Worm (Caenorhabditis elegans) whole organism, L3 larva: ENCODE results near the gene gpc-1.

Experiments used
- ZK546.5 ChIP-seq: sonication (generic microtip); optimal IDR thresholded peaks from 2 replicates; lab custom pipeline; 2017; ENCODE audit warnings: missing biosample characterization, missing genetic modification characterization
- aly-2 ChIP-seq: fragments of 150-350 bp; optimal IDR thresholded peaks from 2 replicates; lab custom pipeline; 2014; ENCODE audit warnings: missing biosample characterization, missing genetic modification characterization
- ceh-16 ChIP-seq: sonication (generic microtip); optimal IDR thresholded peaks from 2 replicates; lab custom pipeline; 2017; ENCODE audit warnings: missing biosample characterization, missing genetic modification characterization
- ceh-28 ChIP-seq: fragments of 150-350 bp; optimal IDR thresholded peaks from 2 replicates; lab custom pipeline; 2014; ENCODE audit warnings: missing biosample characterization, missing genetic modification reagents, missing genetic modification characterization
- ceh-82 ChIP-seq: fragments of 150-350 bp; optimal IDR thresholded peaks from 2 replicates; lab custom pipeline; 2014; ENCODE audit warnings: missing biosample characterization, missing genetic modification characterization
- egl-27 ChIP-seq: sonication (generic microtip); optimal IDR thresholded peaks from 4 replicates; lab custom pipeline; 2017; ENCODE audit warnings: missing biosample characterization, missing genetic modification reagents, missing genetic modification characterization
- elt-1 ChIP-seq: fragments of 150-350 bp; optimal IDR thresholded peaks from 2 replicates; lab custom pipeline; 2014; ENCODE audit warnings: missing biosample characterization, missing genetic modification characterization
- elt-2 ChIP-seq: sonication (generic microtip); optimal IDR thresholded peaks from 2 replicates; lab custom pipeline; 2016; ENCODE audit warnings: missing genetic modification reagents, mild to moderate bottlenecking, missing genetic modification characterization, missing compliant biosample characterization
- elt-3 ChIP-seq, 3 experiments: fragments of 150-350 bp in 1 of 3; sonication (generic microtip) in 2 of 3; optimal IDR thresholded peaks; 2 replicates in 2 of 3; 4 replicates in 1 of 3; lab custom pipeline; 2014 to 2017; ENCODE audit warnings: missing biosample characterization in 3 of 3, missing genetic modification characterization in 3 of 3
- fkh-10 ChIP-seq: sonication (generic microtip); optimal IDR thresholded peaks from 2 replicates; lab custom pipeline; 2017; ENCODE audit warnings: missing biosample characterization, missing genetic modification reagents, missing genetic modification characterization
- hmg-11 ChIP-seq: sonication (generic microtip); optimal IDR thresholded peaks from 2 replicates; lab custom pipeline; 2016; ENCODE audit warnings: missing genetic modification characterization, missing compliant biosample characterization
- jun-1 ChIP-seq: fragments of 150-350 bp; optimal IDR thresholded peaks from 2 replicates; lab custom pipeline; 2014; ENCODE audit warnings: missing biosample characterization, missing genetic modification reagents, missing genetic modification characterization
- lin-15B ChIP-seq: fragments of 150-350 bp; optimal IDR thresholded peaks from 2 replicates; lab custom pipeline; 2014; ENCODE audit warnings: missing biosample characterization, missing genetic modification characterization
- lin-39 ChIP-seq: fragments of 150-350 bp; optimal IDR thresholded peaks from 2 replicates; lab custom pipeline; 2018; ENCODE audit warnings: missing biosample characterization, missing genetic modification reagents, missing genetic modification characterization
- lsy-12 ChIP-seq: sonication (generic microtip); optimal IDR thresholded peaks from 2 replicates; lab custom pipeline; 2016; ENCODE audit warnings: mild to moderate bottlenecking, missing genetic modification characterization, missing compliant biosample characterization
- nfya-1 ChIP-seq: sonication (generic microtip); optimal IDR thresholded peaks from 2 replicates; lab custom pipeline; 2017; ENCODE audit warnings: missing genetic modification characterization, mild to moderate bottlenecking, missing compliant biosample characterization, antibody characterized with exemption, moderate library complexity; ENCODE audit not compliant: insufficient read depth
- nhr-12 ChIP-seq: fragments of 150-350 bp; optimal IDR thresholded peaks from 2 replicates; lab custom pipeline; 2014; ENCODE audit warnings: missing biosample characterization, missing genetic modification characterization
- nhr-23 ChIP-seq: fragments of 150-350 bp; optimal IDR thresholded peaks from 2 replicates; lab custom pipeline; 2014; ENCODE audit warnings: missing biosample characterization, missing genetic modification reagents, missing genetic modification characterization
- nhr-25 ChIP-seq: sonication (generic microtip); optimal IDR thresholded peaks from 2 replicates; lab custom pipeline; 2017; ENCODE audit warnings: missing biosample characterization, missing genetic modification characterization
- nhr-28 ChIP-seq: fragments of 150-350 bp; optimal IDR thresholded peaks from 2 replicates; lab custom pipeline; 2014; ENCODE audit warnings: missing biosample characterization, missing genetic modification characterization
- nhr-43 ChIP-seq: sonication (generic microtip); optimal IDR thresholded peaks from 2 replicates; lab custom pipeline; 2016; ENCODE audit warnings: mild to moderate bottlenecking, missing genetic modification characterization, missing compliant biosample characterization; ENCODE audit not compliant: poor library complexity, severe bottlenecking
- pha-4 ChIP-seq: fragments of 150-350 bp; optimal IDR thresholded peaks from 2 replicates; lab custom pipeline; 2014; ENCODE audit warnings: missing biosample characterization, missing genetic modification reagents, missing genetic modification characterization
- sea-2 ChIP-seq: fragments of 150-350 bp; sonication (generic microtip); optimal IDR thresholded peaks from 4 replicates; lab custom pipeline; 2014; ENCODE audit warnings: missing biosample characterization, missing genetic modification reagents, missing genetic modification characterization
- snpc-4 ChIP-seq: fragments of 150-350 bp; optimal IDR thresholded peaks from 2 replicates; lab custom pipeline; 2014; ENCODE audit warnings: missing biosample characterization, missing genetic modification characterization
- tbx-2 ChIP-seq: sonication (generic microtip); optimal IDR thresholded peaks from 2 replicates; lab custom pipeline; 2016; ENCODE audit warnings: mild to moderate bottlenecking, missing genetic modification characterization, missing compliant biosample characterization
- unc-39 ChIP-seq: sonication (generic microtip); optimal IDR thresholded peaks from 4 replicates; lab custom pipeline; 2017; ENCODE audit warnings: missing biosample characterization, missing genetic modification characterization
- unc-62 ChIP-seq: fragments of 150-350 bp; sonication (generic microtip); optimal IDR thresholded peaks from 4 replicates; lab custom pipeline; 2014; ENCODE audit warnings: missing biosample characterization, missing genetic modification reagents, missing genetic modification characterization
- ztf-4 ChIP-seq: fragments of 150-350 bp; optimal IDR thresholded peaks from 2 replicates; lab custom pipeline; 2014; ENCODE audit warnings: missing biosample characterization, missing genetic modification characterization

gpc-1 gene

ce11 chrX:12844170-12844569 lies 40.6 kb downstream of the gpc-1 start:
- TF ChIP-seq elt-1 (tag; lab: Kevin White, UChicago) (peak; percentile 56), pha-4 (tag; lab: Kevin White, UChicago) (no peak), elt-3 (tag; optimal IDR thresholded peaks at IDR 0.05; lab: Kevin White, UChicago) (peak in 1 of 3 experiments; percentile 16), unc-39 (no peak), ztf-4 (tag; lab: Kevin White, UChicago) (no peak), nhr-25 (tag; lab: Kevin White, UChicago) (peak; percentile 92), lin-15B (tag; lab: Kevin White, UChicago) (no peak), egl-27 (tag; lab: Kevin White, UChicago) (peak; percentile 21), nhr-23 (tag; lab: Kevin White, UChicago) (peak; percentile 84), ZK546.5 (tag; lab: Kevin White, UChicago) (no peak), nhr-43 (tag; lab: Kevin White, UChicago) (peak; percentile 66), nfya-1 (tag; lab: Kevin White, UChicago) (peak; percentile 3), sea-2 (no peak), lin-39 (tag; lab: Kevin White, UChicago) (no peak), snpc-4 (tag; lab: Kevin White, UChicago) (no peak), fkh-10 (GFP tag; lab: Kevin White, UChicago) (no peak), tbx-2 (tag; lab: Kevin White, UChicago) (no peak), nhr-28 (tag; lab: Kevin White, UChicago) (no peak)

ce11 chrX:12843530-12843929 lies 41.3 kb downstream of the gpc-1 start:
- TF ChIP-seq snpc-4 (tag; lab: Kevin White, UChicago) (no peak), nhr-43 (tag; lab: Kevin White, UChicago) (peak; percentile 48), elt-3 (tag; optimal IDR thresholded peaks at IDR 0.05; lab: Kevin White, UChicago) (no peak), unc-62 (no peak), ceh-28 (tag; lab: Kevin White, UChicago) (no peak), ztf-4 (tag; lab: Kevin White, UChicago) (no peak), nfya-1 (tag; lab: Kevin White, UChicago) (peak; percentile 25), hmg-11 (peak; percentile 0), aly-2 (tag; lab: Kevin White, UChicago) (no peak), jun-1 (peak; percentile 21), nhr-12 (tag; lab: Kevin White, UChicago) (no peak), lsy-12 (peak; percentile 6), elt-2 (tag; lab: Kevin White, UChicago) (peak; percentile 38), nhr-25 (tag; lab: Kevin White, UChicago) (no peak)

- no peak for TF ChIP-seq ceh-82 (tag; lab: Kevin White, UChicago)
- TF ChIP-seq lsy-12, result no peak
- TF ChIP-seq pha-4 (tag; lab: Kevin White, UChicago), result no peak
- TF ChIP-seq nhr-23 (tag; lab: Kevin White, UChicago), result peak; percentile 8
Observed at ce11 chrX:12843011-12843410, 41.8 kb downstream of the gpc-1 start, which contains the start of gene C52G5.2. Gene C52G5.2, plus strand, starts transcription at chrX:12843311.

DNA sequence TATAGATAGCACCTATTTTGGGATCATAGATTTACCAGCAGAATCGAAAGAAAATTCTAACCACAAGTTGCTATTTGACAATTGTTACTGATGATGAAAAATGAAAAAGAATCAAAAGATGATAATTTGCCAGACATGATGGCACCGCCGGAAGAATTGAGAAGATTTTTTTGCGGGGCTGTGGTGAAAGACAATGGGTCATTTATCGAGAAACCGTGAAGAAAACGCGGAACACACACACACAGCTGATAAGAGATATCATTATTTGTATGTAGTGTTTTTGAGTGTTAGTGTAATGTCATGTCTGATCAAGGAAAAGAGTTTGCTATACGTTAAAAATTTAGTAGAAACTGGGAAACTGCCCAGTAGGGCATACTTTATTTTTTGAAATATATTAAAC lies 49.9 kb downstream of the gpc-1 start:
- TF ChIP-seq nfya-1 (tag; lab: Kevin White, UChicago), result no peak
- TF ChIP-seq sea-2, result no peak
- no peak for TF ChIP-seq lin-15B (tag; lab: Kevin White, UChicago)
- TF ChIP-seq elt-2 (tag; lab: Kevin White, UChicago), result peak; percentile 24
- peak in 1 of 3 experiments; percentile 21 for TF ChIP-seq elt-3 (tag; optimal IDR thresholded peaks at IDR 0.05; lab: Kevin White, UChicago)
- TF ChIP-seq ceh-16, result no peak
